Worm (Caenorhabditis elegans): ENCODE results near the gene tba-8.

ce11 chrX:9451944-9452453, 6.1 kb downstream of the tba-8 start, which contains the start of gene ZK899.2:
- TF ChIP-seq flt-1 (GFP tag; IDR thresholded peaks at IDR 0.05) (no peak), ama-1 (optimal IDR thresholded peaks at IDR 0.05) (no peak), F13C5.2 (tag; optimal IDR thresholded peaks at IDR 0.05) (no peak), tbx-11 (GFP tag; IDR thresholded peaks at IDR 0.05) (no peak), sea-1 (GFP tag; conservative IDR thresholded peaks at IDR 0.05) (no peak), ceh-13 (GFP tag; optimal IDR thresholded peaks at IDR 0.05) (no peak), B0310.2 (tag; optimal IDR thresholded peaks at IDR 0.05) (no peak), pes-1 (GFP tag; IDR thresholded peaks at IDR 0.05) (no peak), tra-4 (tag; optimal IDR thresholded peaks at IDR 0.05) (no peak), ceh-36 (tag; optimal IDR thresholded peaks at IDR 0.05) (no peak), hnd-1 (tag; optimal IDR thresholded peaks at IDR 0.05) (no peak), scrt-1 (GFP tag; IDR thresholded peaks at IDR 0.05) (no peak)
